Worm (Caenorhabditis elegans) whole organism, L1 larva: ENCODE measurements around the gene tex-2.

ENCODE experiments used
- C34B4.2 ChIP-seq: sonication (generic microtip); optimal IDR thresholded peaks from 2 replicates; lab custom pipeline; 2017; ENCODE audit warnings: mild to moderate bottlenecking, missing genetic modification characterization, missing compliant biosample characterization
- alr-1 ChIP-seq: fragments of 200-800 bp; sonication (Bioruptor generic); optimal IDR thresholded peaks from 2 replicates; lab custom pipeline; 2018; ENCODE audit warnings: borderline replicate concordance, mild to moderate bottlenecking, missing genetic modification characterization, missing compliant biosample characterization
- ceh-82 ChIP-seq, 3 experiments: fragments of 150-350 bp in 1 of 3; sonication (generic microtip) in 2 of 3; optimal IDR thresholded peaks; 2 replicates each; lab custom pipeline; 2014 to 2017; ENCODE audit warnings: missing biosample characterization in 3 of 3, missing genetic modification characterization in 3 of 3
- ces-1 ChIP-seq: fragments of 150-350 bp; optimal IDR thresholded peaks from 2 replicates; lab custom pipeline; 2014; ENCODE audit warnings: missing biosample characterization, missing genetic modification reagents, missing genetic modification characterization
- fkh-4 ChIP-seq: sonication (generic microtip); optimal IDR thresholded peaks from 2 replicates; lab custom pipeline; 2016; ENCODE audit warnings: missing compliant biosample characterization, missing genetic modification characterization, borderline replicate concordance
- lin-39 ChIP-seq: fragments of 150-350 bp; optimal IDR thresholded peaks from 2 replicates; lab custom pipeline; 2014; ENCODE audit warnings: missing biosample characterization, missing genetic modification reagents, missing genetic modification characterization
- lir-3 ChIP-seq: sonication (generic microtip); optimal IDR thresholded peaks from 2 replicates; lab custom pipeline; 2016; ENCODE audit warnings: mild to moderate bottlenecking, missing genetic modification characterization, moderate library complexity, missing compliant biosample characterization; ENCODE audit not compliant: poor library complexity
- nhr-11 ChIP-seq: fragments of 150-350 bp; optimal IDR thresholded peaks from 2 replicates; lab custom pipeline; 2014; ENCODE audit warnings: missing biosample characterization, missing genetic modification characterization
- nhr-84 ChIP-seq: sonication (generic microtip); optimal IDR thresholded peaks from 2 replicates; lab custom pipeline; 2017; ENCODE audit warnings: missing biosample characterization, missing genetic modification characterization
- nhr-90 ChIP-seq: sonication (generic microtip); optimal IDR thresholded peaks from 2 replicates; lab custom pipeline; 2016; ENCODE audit warnings: mild to moderate bottlenecking, missing genetic modification characterization, missing compliant biosample characterization; ENCODE audit not compliant: poor library complexity
- sup-37 ChIP-seq: fragments of 200-800 bp; sonication (Bioruptor generic); optimal IDR thresholded peaks from 2 replicates; lab custom pipeline; 2018; ENCODE audit warnings: mild to moderate bottlenecking, missing genetic modification characterization, missing compliant biosample characterization

DNA sequence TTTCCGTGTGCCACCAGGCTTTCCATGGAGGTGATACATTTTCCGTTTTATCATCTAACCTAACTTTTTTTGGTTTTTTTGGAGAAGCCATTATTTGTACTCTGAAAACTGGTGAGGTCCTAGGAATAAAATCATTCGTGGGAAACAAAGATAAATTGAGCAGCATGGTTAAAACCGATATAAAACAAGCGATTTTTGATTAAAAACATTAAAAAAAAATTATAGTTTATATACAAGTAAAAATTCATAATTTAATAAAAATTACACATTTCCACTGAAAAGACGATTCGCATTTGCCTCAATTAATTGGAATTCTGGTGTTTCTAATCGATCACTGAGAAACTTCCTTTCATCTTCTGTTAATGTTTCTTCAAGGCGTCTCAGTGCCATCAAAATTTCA lies 35.0 kb downstream of the tex-2 start, which contains the start of gene ZK1248.15:
- TF ChIP-seq ces-1, result no peak
- TF ChIP-seq nhr-84 (tag; lab: Kevin White, UChicago), result no peak
- TF ChIP-seq lin-39 (tag; lab: Kevin White, UChicago), result no peak
- TF ChIP-seq lir-3 (tag; lab: Kevin White, UChicago), result no peak
- TF ChIP-seq ceh-82 (tag; optimal IDR thresholded peaks at IDR 0.05; lab: Kevin White, UChicago), result no peak
- no peak for TF ChIP-seq sup-37
- no peak for TF ChIP-seq fkh-4 (tag; lab: Kevin White, UChicago)
- TF ChIP-seq nhr-90 (tag; lab: Kevin White, UChicago), result no peak
- TF ChIP-seq nhr-11 (tag; lab: Kevin White, UChicago), result no peak
- TF ChIP-seq C34B4.2, result no peak
- TF ChIP-seq alr-1 (tag; lab: Kevin White, UChicago), result no peak
